Fruit fly (Drosophila melanogaster) whole organism, embryonic: ENCODE results near the gene fne.

ENCODE experiments used
- Atf3 ChIP-seq: fragments of 200-800 bp; sonication (Bioruptor generic); optimal IDR thresholded peaks from 3 replicates; lab custom pipeline; 2016; ENCODE audit warnings: missing biosample characterization, missing genetic modification characterization
- CG10267 ChIP-seq: fragments of 200-800 bp; sonication (Bioruptor generic); optimal IDR thresholded peaks from 2 replicates; lab custom pipeline; 2018; ENCODE audit warnings: missing biosample characterization, mild to moderate bottlenecking, missing genetic modification characterization, moderate library complexity
- CG11085 ChIP-seq: fragments of 200-800 bp; sonication (Bioruptor generic); IDR thresholded peaks from 2 replicates; pipeline ENCODE4 v1.3.6; 2022; ENCODE audit warnings: missing biosample characterization, missing genetic modification characterization
- CG11456 ChIP-seq: fragments of 200-800 bp; sonication (Bioruptor generic); IDR thresholded peaks from 3 replicates; pipeline ENCODE4 v1.3.6; 2022; ENCODE audit warnings: missing biosample characterization, missing genetic modification characterization
- CG11504 ChIP-seq: fragments of 200-800 bp; sonication (Bioruptor generic); optimal IDR thresholded peaks from 3 replicates; lab custom pipeline; 2019; ENCODE audit warnings: missing biosample characterization, mild to moderate bottlenecking, missing genetic modification characterization, moderate library complexity
- CG12155 ChIP-seq: fragments of 200-800 bp; sonication (Bioruptor generic); optimal IDR thresholded peaks from 3 replicates; lab custom pipeline; 2016; ENCODE audit warnings: missing biosample characterization, missing genetic modification characterization
- CG13287 ChIP-seq: fragments of 200-800 bp; sonication (Bioruptor generic); IDR thresholded peaks from 2 replicates; pipeline ENCODE4 v1.3.6; 2022; ENCODE audit warnings: missing biosample characterization, missing genetic modification characterization; ENCODE audit not compliant: partially characterized antibody
- CG15514 ChIP-seq: fragments of 200-800 bp; sonication (Bioruptor generic); optimal IDR thresholded peaks from 3 replicates; lab custom pipeline; 2017; ENCODE audit warnings: missing biosample characterization, missing genetic modification characterization, mild to moderate bottlenecking, moderate library complexity, missing genetic modification reagents
- CG2678 ChIP-seq: fragments of 200-800 bp; sonication (Bioruptor generic); optimal IDR thresholded peaks from 3 replicates; lab custom pipeline; 2019; ENCODE audit warnings: missing biosample characterization, mild to moderate bottlenecking, missing genetic modification characterization, moderate library complexity
- CG30403 ChIP-seq: fragments of 200-800 bp; sonication (Bioruptor generic); optimal IDR thresholded peaks from 3 replicates; lab custom pipeline; 2016; ENCODE audit warnings: missing biosample characterization, missing genetic modification characterization
- CG30431 ChIP-seq: fragments of 200-800 bp; sonication (Bioruptor generic); optimal IDR thresholded peaks from 2 replicates; lab custom pipeline; 2017; ENCODE audit warnings: missing biosample characterization, missing genetic modification characterization
- CG3065 ChIP-seq: fragments of 200-800 bp; sonication (Bioruptor generic); optimal IDR thresholded peaks from 2 replicates; lab custom pipeline; 2016; ENCODE audit warnings: missing biosample characterization, missing genetic modification characterization
- CG32767 ChIP-seq: fragments of 200-800 bp; sonication (Bioruptor generic); IDR thresholded peaks from 2 replicates; pipeline ENCODE4 v1.3.6; 2022; ENCODE audit warnings: missing biosample characterization, missing genetic modification characterization
- CG34422 ChIP-seq: fragments of 200-800 bp; sonication (Bioruptor generic); IDR thresholded peaks from 3 replicates; pipeline ENCODE4 v1.3.6; 2022; ENCODE audit warnings: missing biosample characterization, missing genetic modification characterization
- CG4820 ChIP-seq: fragments of 200-800 bp; sonication (Bioruptor generic); optimal IDR thresholded peaks from 3 replicates; lab custom pipeline; 2016; ENCODE audit warnings: missing biosample characterization, missing genetic modification characterization
- CG5245 ChIP-seq: fragments of 200-800 bp; sonication (Bioruptor generic); optimal IDR thresholded peaks from 3 replicates; lab custom pipeline; 2016; ENCODE audit warnings: missing biosample characterization, missing genetic modification characterization
- CG8290 ChIP-seq, 3 experiments: fragments of 200-800 bp; sonication (Bioruptor generic); optimal IDR thresholded peaks; 2 replicates each; lab custom pipeline; 2016 to 2019; ENCODE audit warnings: missing biosample characterization in 3 of 3, missing genetic modification characterization in 3 of 3, mild to moderate bottlenecking in 2 of 3, moderate library complexity in 1 of 3
- CG9727 ChIP-seq: fragments of 200-800 bp; sonication (Bioruptor generic); optimal IDR thresholded peaks from 3 replicates; lab custom pipeline; 2017; ENCODE audit warnings: missing biosample characterization, mild to moderate bottlenecking, missing genetic modification characterization
- E2f1 ChIP-seq: fragments of 200-800 bp; sonication (Bioruptor generic); IDR thresholded peaks from 2 replicates; pipeline ENCODE4 v1.3.6; 2022; ENCODE audit warnings: missing biosample characterization, missing genetic modification characterization
- E2f2 ChIP-seq: fragments of 200-800 bp; sonication (Bioruptor generic); IDR thresholded peaks from 2 replicates; pipeline ENCODE4 v1.3.6; 2022; ENCODE audit warnings: missing biosample characterization, missing genetic modification characterization
- Elba2 ChIP-seq: fragments of 200-800 bp; sonication (Bioruptor generic); optimal IDR thresholded peaks from 3 replicates; lab custom pipeline; 2016; ENCODE audit warnings: missing biosample characterization, missing genetic modification characterization
- HmgZ ChIP-seq: fragments of 200-800 bp; sonication (Bioruptor generic); optimal IDR thresholded peaks from 2 replicates; lab custom pipeline; 2018; ENCODE audit warnings: missing biosample characterization, mild to moderate bottlenecking, missing genetic modification characterization
- MBD-R2 ChIP-seq: fragments of 200-800 bp; sonication (Bioruptor generic); IDR thresholded peaks from 2 replicates; pipeline ENCODE4 v1.3.6; 2022; ENCODE audit warnings: missing biosample characterization, missing genetic modification characterization
- MESR4 ChIP-seq: fragments of 200-800 bp; sonication (Bioruptor generic); optimal IDR thresholded peaks from 2 replicates; lab custom pipeline; 2018; ENCODE audit warnings: missing biosample characterization, mild to moderate bottlenecking, missing genetic modification characterization, moderate library complexity
- Med ChIP-seq: fragments of 200-800 bp; sonication (Bioruptor generic); peaks from one replicate; lab custom pipeline; 2016; ENCODE audit warnings: missing biosample characterization, missing genetic modification characterization, mild to moderate bottlenecking, inconsistent platforms, moderate library complexity
- NFAT ChIP-seq: fragments of 200-800 bp; sonication (Bioruptor generic); IDR thresholded peaks from 2 replicates; pipeline ENCODE4 v1.3.6; 2022; ENCODE audit warnings: missing biosample characterization, missing genetic modification characterization
- Pdp1 ChIP-seq, 2 experiments: fragments of 200-800 bp; sonication (Bioruptor generic); optimal IDR thresholded peaks; 3 replicates each; lab custom pipeline; 2016; ENCODE audit warnings: missing biosample characterization in 2 of 2, missing genetic modification characterization in 2 of 2, mild to moderate bottlenecking in 1 of 2, moderate library complexity in 1 of 2
- Sry-β ChIP-seq: fragments of 200-800 bp; sonication (Bioruptor generic); optimal IDR thresholded peaks from 2 replicates; lab custom pipeline; 2018; ENCODE audit warnings: missing biosample characterization, mild to moderate bottlenecking, missing genetic modification characterization, moderate library complexity
- cad ChIP-seq: fragments of >200 bp; optimal IDR thresholded peaks from 2 replicates; lab custom pipeline; 2017; ENCODE audit warnings: missing biosample characterization, missing genetic modification characterization
- chinmo ChIP-seq: fragments of 200-800 bp; sonication (Bioruptor generic); IDR thresholded peaks from 4 replicates; pipeline ENCODE4 v1.3.6; 2022; ENCODE audit warnings: missing biosample characterization, missing genetic modification characterization; ENCODE audit not compliant: partially characterized antibody
- crc ChIP-seq: fragments of 200-800 bp; sonication (Bioruptor generic); optimal IDR thresholded peaks from 2 replicates; lab custom pipeline; 2016; ENCODE audit warnings: missing biosample characterization, missing genetic modification characterization
- crp ChIP-seq, 2 experiments: fragments of 200-800 bp; sonication (Bioruptor generic); optimal IDR thresholded peaks; 2 replicates in 1 of 2; 3 replicates in 1 of 2; lab custom pipeline; 2017; ENCODE audit warnings: missing biosample characterization in 2 of 2, missing genetic modification characterization in 2 of 2, mild to moderate bottlenecking in 1 of 2, moderate library complexity in 1 of 2
- dpn ChIP-seq, 2 experiments: fragments of 200-800 bp; sonication (Bioruptor generic); optimal IDR thresholded peaks; 3 replicates each; lab custom pipeline; 2016; ENCODE audit warnings: missing biosample characterization in 2 of 2, missing genetic modification characterization in 2 of 2
- dysf ChIP-seq: fragments of 200-800 bp; sonication (Bioruptor generic); IDR thresholded peaks from 3 replicates; pipeline ENCODE4 v1.3.6; 2022; ENCODE audit warnings: missing biosample characterization, missing genetic modification characterization
- fd102C ChIP-seq: fragments of 200-800 bp; sonication (Bioruptor generic); optimal IDR thresholded peaks from 2 replicates; lab custom pipeline; 2018; ENCODE audit warnings: missing biosample characterization, mild to moderate bottlenecking, missing genetic modification characterization, moderate library complexity
- hkb ChIP-seq, 2 experiments: fragments of 200-800 bp in 1 of 2; fragments of >200 bp in 1 of 2; sonication (Bioruptor generic) in 1 of 2; IDR thresholded peaks in 1 of 2; optimal IDR thresholded peaks in 1 of 2; 2 replicates each; pipeline versions ENCODE4 v1.3.6 to Lab custom; 2017 to 2022; ENCODE audit warnings: missing biosample characterization in 1 of 2, missing genetic modification characterization in 1 of 2
- pzg ChIP-seq: fragments of 200-800 bp; sonication (Bioruptor generic); optimal IDR thresholded peaks from 3 replicates; lab custom pipeline; 2018; ENCODE audit warnings: missing biosample characterization, mild to moderate bottlenecking, missing genetic modification characterization, moderate library complexity
- row ChIP-seq: fragments of 200-800 bp; sonication (Bioruptor generic); IDR thresholded peaks from 3 replicates; pipeline ENCODE4 v1.3.6; 2022; ENCODE audit warnings: missing biosample characterization, missing genetic modification characterization
- salm ChIP-seq: fragments of 200-800 bp; sonication (Bioruptor generic); optimal IDR thresholded peaks from 2 replicates; lab custom pipeline; 2018; ENCODE audit warnings: missing biosample characterization, mild to moderate bottlenecking, missing genetic modification characterization
- scrt ChIP-seq: fragments of 200-800 bp; sonication (Bioruptor generic); optimal IDR thresholded peaks from 2 replicates; lab custom pipeline; 2018; ENCODE audit warnings: missing biosample characterization, mild to moderate bottlenecking, missing genetic modification characterization, moderate library complexity
- sd ChIP-seq: fragments of 200-800 bp; sonication (Bioruptor generic); optimal IDR thresholded peaks from 3 replicates; lab custom pipeline; 2018; ENCODE audit warnings: missing biosample characterization, mild to moderate bottlenecking, missing genetic modification characterization, moderate library complexity
- sens ChIP-seq: fragments of 200-800 bp; sonication (Bioruptor generic); peaks from one replicate; lab custom pipeline; 2016; ENCODE audit warnings: missing biosample characterization, missing genetic modification characterization
- sens-2 ChIP-seq: fragments of 200-800 bp; sonication (Bioruptor generic); IDR thresholded peaks from 2 replicates; pipeline ENCODE4 v1.3.6; 2022; ENCODE audit warnings: missing biosample characterization, missing genetic modification characterization
- sna ChIP-seq: fragments of 200-800 bp; sonication (Bioruptor generic); IDR thresholded peaks from 2 replicates; pipeline ENCODE4 v1.3.6; 2022; ENCODE audit warnings: missing biosample characterization, missing genetic modification characterization; ENCODE audit not compliant: partially characterized antibody
- sr ChIP-seq: fragments of 200-800 bp; sonication (Bioruptor generic); IDR thresholded peaks from 3 replicates; pipeline ENCODE4 v1.3.6; 2022; ENCODE audit warnings: missing biosample characterization, missing genetic modification characterization
- tup ChIP-seq: fragments of 200-800 bp; sonication (Bioruptor generic); optimal IDR thresholded peaks from 2 replicates; lab custom pipeline; 2016; ENCODE audit warnings: missing biosample characterization, mild to moderate bottlenecking, missing genetic modification characterization, moderate library complexity
- vnd ChIP-seq: fragments of 200-800 bp; sonication (Bioruptor generic); IDR thresholded peaks from 3 replicates; pipeline ENCODE4 v1.3.6; 2022; ENCODE audit warnings: missing biosample characterization, missing genetic modification characterization; ENCODE audit not compliant: partially characterized antibody
- zen2 ChIP-seq: fragments of 200-800 bp; sonication (Bioruptor generic); IDR thresholded peaks from 3 replicates; pipeline ENCODE4 v1.3.6; 2022; ENCODE audit warnings: missing biosample characterization, missing genetic modification characterization; ENCODE audit not compliant: partially characterized antibody

The fne gene

dm6 chrX:12900718-12901442, 16.4 kb upstream of the fne start, which contains the start of gene Coq8 (continued):
- TF ChIP-seq NFAT (GFP tag; lab: Robert Waterston, UW) (peak; percentile 48; the same call in 1 of the 2 replicates), CG32767 (GFP tag; lab: Robert Waterston, UW) (no peak), HmgZ (tag; lab: Kevin White, UChicago) (peak; percentile 0), CG15514 (GFP tag; lab: Kevin White, UChicago) (peak; percentile 10), CG11085 (GFP tag; lab: Robert Waterston, UW) (no peak), scrt (GFP tag; lab: Kevin White, UChicago) (no peak), pzg (peak; percentile 23), dysf (GFP tag; lab: Robert Waterston, UW) (no peak), CG2678 (no peak), CG3065 (GFP tag; lab: Kevin White, UChicago) (no peak), Pdp1 (GFP tag; optimal IDR thresholded peaks at IDR 0.05; lab: Kevin White, UChicago) (peak in 1 of 2 experiments; percentile 89), CG8290 (GFP tag; optimal IDR thresholded peaks at IDR 0.05; lab: Kevin White, UChicago) (no peak), CG8290 (tag; optimal IDR thresholded peaks at IDR 0.05; lab: Kevin White, UChicago) (peak in 1 of 2 experiments; percentile 26), MBD-R2 (GFP tag; lab: Robert Waterston, UW) (peak; percentile 88), CG4820 (no peak), CG11456 (no peak), crp (GFP tag; optimal IDR thresholded peaks at IDR 0.05; lab: Kevin White, UChicago) (peak; percentile 14 to 88), Atf3 (GFP tag; lab: Kevin White, UChicago) (no peak), sr (GFP tag; lab: Robert Waterston, UW) (peak; percentile 100), Med (GFP tag; lab: Kevin White, UChicago) (peak; percentile 77), row (GFP tag; lab: Robert Waterston, UW) (peak; percentile 90), sens-2 (no peak), MESR4 (peak; percentile 43), CG13287 (GFP tag; lab: Robert Waterston, UW) (peak; percentile 38; the same call in 1 of the 2 replicates), sens (GFP tag; lab: Kevin White, UChicago) (peak; percentile 44), E2f1 (no peak), cad (GFP tag; lab: Kevin White, UChicago) (no peak), E2f2 (GFP tag; lab: Robert Waterston, UW) (peak; percentile 13; the same call in 1 of the 2 replicates), CG11504 (tag; lab: Kevin White, UChicago) (no peak), fd102C (no peak), vnd (GFP tag; lab: Robert Waterston, UW) (no peak), CG12155 (no peak), salm (tag; lab: Kevin White, UChicago) (no peak), CG9727 (GFP tag; lab: Kevin White, UChicago) (no peak), CG30403 (GFP tag; lab: Kevin White, UChicago) (no peak), hkb (optimal IDR thresholded peaks at IDR 0.05; lab: Kevin White, UChicago) (peak; percentile 44), hkb (GFP tag; IDR thresholded peaks at IDR 0.05; lab: Robert Waterston, UW) (no peak), CG30431 (GFP tag; lab: Kevin White, UChicago) (no peak), sna (GFP tag; lab: Robert Waterston, UW) (0 out of 2 replicates have a peak, but pooled peaks have one; percentile 28), tup (GFP tag; lab: Kevin White, UChicago) (no peak), crc (GFP tag; lab: Kevin White, UChicago) (no peak), Sry-β (GFP tag; lab: Kevin White, UChicago) (peak; percentile 93), sd (tag; lab: Kevin White, UChicago) (peak; percentile 36), CG10267 (tag; lab: Kevin White, UChicago) (no peak), chinmo (GFP tag; lab: Robert Waterston, UW) (0 out of 4 replicates have a peak, but pooled peaks have one; percentile 27), zen2 (GFP tag; lab: Robert Waterston, UW) (no peak), CG34422 (peak; percentile 49; the same call in 1 of the 3 replicates), dpn (GFP tag; optimal IDR thresholded peaks at IDR 0.05; lab: Kevin White, UChicago) (no peak), CG5245 (GFP tag; lab: Kevin White, UChicago) (no peak), Elba2 (GFP tag; lab: Kevin White, UChicago) (no peak)
